Fruit fly (Drosophila melanogaster): ENCODE results near the gene Ptx1.

The Ptx1 gene

dm6 chr3R:30923581-30923980 lies 11.0 kb downstream of the Ptx1 start:
- TF ChIP-seq svp (GFP tag) (no peak), acj6 (GFP tag; optimal IDR thresholded peaks at IDR 0.05) (no peak), CG10669 (GFP tag; optimal IDR thresholded peaks at IDR 0.05) (no peak), vri (GFP tag; optimal IDR thresholded peaks at IDR 0.05) (no peak), eg (GFP tag; IDR thresholded peaks at IDR 0.05) (no peak), CG11762 (GFP tag; optimal IDR thresholded peaks at IDR 0.05; ENCODE audit: insufficient read depth) (no peak)

dm6 chr3R:30925436-30925835 lies 12.9 kb downstream of the Ptx1 start:
- TF ChIP-seq Hr38 (GFP tag; optimal IDR thresholded peaks at IDR 0.05), result no peak
- peak; percentile 45 for TF ChIP-seq fkh (GFP tag; optimal IDR thresholded peaks at IDR 0.05)

dm6 chr3R:30926033-30926432 lies 13.5 kb downstream of the Ptx1 start:
- no peak for TF ChIP-seq CG8632 (GFP tag; optimal IDR thresholded peaks at IDR 0.05)
- no peak for TF ChIP-seq acj6 (GFP tag; optimal IDR thresholded peaks at IDR 0.05)
- TF ChIP-seq Sox15 (GFP tag; optimal IDR thresholded peaks at IDR 0.05), result no peak
- TF ChIP-seq CG31627 (GFP tag; optimal IDR thresholded peaks at IDR 0.05), result no peak
- no peak for TF ChIP-seq CG16779 (tag; optimal IDR thresholded peaks at IDR 0.05)
- TF ChIP-seq CG1621 (tag; optimal IDR thresholded peaks at IDR 0.05), result no peak
- TF ChIP-seq CG11762 (GFP tag; optimal IDR thresholded peaks at IDR 0.05; ENCODE audit: insufficient read depth), result no peak
- TF ChIP-seq esn (GFP tag; optimal IDR thresholded peaks at IDR 0.05), result no peak
- no peak for TF ChIP-seq Eip78C (GFP tag)

- no peak for TF ChIP-seq CG6163 (GFP tag; IDR thresholded peaks at IDR 0.05)
- no peak for TF ChIP-seq vri (GFP tag; optimal IDR thresholded peaks at IDR 0.05)
- no peak for TF ChIP-seq CG6854 (GFP tag; optimal IDR thresholded peaks at IDR 0.05)
- TF ChIP-seq Eip78C (GFP tag), result no peak
- no peak for TF ChIP-seq Eip93F (GFP tag; optimal IDR thresholded peaks at IDR 0.05)
- no peak for TF ChIP-seq salr (GFP tag; optimal IDR thresholded peaks at IDR 0.05)
- TF ChIP-seq Ets21C (GFP tag; optimal IDR thresholded peaks at IDR 0.05), result no peak
- TF ChIP-seq svp (GFP tag), result no peak
- no peak for TF ChIP-seq net (GFP tag; optimal IDR thresholded peaks at IDR 0.05)
Observed at dm6 chr3R:30928634-30929033, 16.1 kb downstream of the Ptx1 start.

dm6 chr3R:30932092-30932491 lies 19.5 kb downstream of the Ptx1 start:
- TF ChIP-seq CG6792 (GFP tag; optimal IDR thresholded peaks at IDR 0.05), result no peak
- no peak for TF ChIP-seq CG11294 (GFP tag; IDR thresholded peaks at IDR 0.05)
- no peak for TF ChIP-seq CG31627 (GFP tag; optimal IDR thresholded peaks at IDR 0.05)
- TF ChIP-seq topi (GFP tag; optimal IDR thresholded peaks at IDR 0.05), result no peak
- TF ChIP-seq CG3919 (GFP tag; optimal IDR thresholded peaks at IDR 0.05), result peak; percentile 11
- TF ChIP-seq dsx (GFP tag; optimal IDR thresholded peaks at IDR 0.05; ENCODE audit: poor library complexity, severe bottlenecking), result peak; percentile 28
- no peak for TF ChIP-seq CG15336 (GFP tag; IDR thresholded peaks at IDR 0.05)
- TF ChIP-seq Gug (GFP tag; IDR thresholded peaks at IDR 0.05), result no peak
- TF ChIP-seq Eip93F (GFP tag; optimal IDR thresholded peaks at IDR 0.05), result no peak
- TF ChIP-seq svp (GFP tag), result peak; percentile 25
- TF ChIP-seq CG16779 (tag; optimal IDR thresholded peaks at IDR 0.05), result no peak
- 0 out of 3 replicates have a peak, but pooled peaks have one; percentile 12 for TF ChIP-seq CG6163 (GFP tag; IDR thresholded peaks at IDR 0.05)
- no peak for TF ChIP-seq Sox102F (GFP tag; optimal IDR thresholded peaks at IDR 0.05)
- no peak for TF ChIP-seq CG32006 (GFP tag; optimal IDR thresholded peaks at IDR 0.05)
- TF ChIP-seq Eip78C (GFP tag), result peak; percentile 66
- peak; percentile 63 for TF ChIP-seq fkh (GFP tag; optimal IDR thresholded peaks at IDR 0.05)
- TF ChIP-seq eg (GFP tag; IDR thresholded peaks at IDR 0.05), result 0 out of 3 replicates have a peak, but pooled peaks have one; percentile 15
- peak in 1 of 2 experiments; percentile 19 for TF ChIP-seq ss (GFP tag; optimal IDR thresholded peaks at IDR 0.05)
- TF ChIP-seq achi (GFP tag; optimal IDR thresholded peaks at IDR 0.05), result no peak
